Worm (Caenorhabditis elegans): Measurements from ENCODE around the gene agt-1.

agt-1 gene

ce11 chrIV:13388779-13389178 is 19.6 kb upstream of the agt-1 start (continued):
- no peak for TF ChIP-seq C06A6.2 (GFP tag; conservative IDR thresholded peaks at IDR 0.05)
- no peak for TF ChIP-seq lin-35 (GFP tag; optimal IDR thresholded peaks at IDR 0.05)
- TF ChIP-seq rec-8 (tag; optimal IDR thresholded peaks at IDR 0.05): no peak
- TF ChIP-seq cebp-1 (GFP tag; IDR thresholded peaks at IDR 0.05): no peak
- peak; percentile 56 for TF ChIP-seq cebp-1 (tag; optimal IDR thresholded peaks at IDR 0.05)
- TF ChIP-seq lin-40 (tag; optimal IDR thresholded peaks at IDR 0.05): peak; percentile 47
- TF ChIP-seq K11D2.4 (GFP tag; IDR thresholded peaks at IDR 0.05): peak; percentile 60
- no peak for TF ChIP-seq nfya-1 (tag; optimal IDR thresholded peaks at IDR 0.05; ENCODE audit: borderline replicate concordance, insufficient read depth)
- TF ChIP-seq Y79H2A.3 (GFP tag; conservative IDR thresholded peaks at IDR 0.05): no peak
- no peak for TF ChIP-seq egl-44 (GFP tag; IDR thresholded peaks at IDR 0.05)
- no peak for TF ChIP-seq atf-7 (tag; optimal IDR thresholded peaks at IDR 0.05)
- no peak for TF ChIP-seq mes-4 (tag; optimal IDR thresholded peaks at IDR 0.05)
- 0 out of 2 replicates have a peak, but pooled peaks have one; percentile 3 for TF ChIP-seq hmg-20 (GFP tag; IDR thresholded peaks at IDR 0.05)
- peak; percentile 70 for TF ChIP-seq B0336.3 (GFP tag; IDR thresholded peaks at IDR 0.05)
- TF ChIP-seq ceh-40 (GFP tag; IDR thresholded peaks at IDR 0.05): no peak
- TF ChIP-seq nfyb-1 (GFP tag; IDR thresholded peaks at IDR 0.05): 0 out of 2 replicates have a peak, but pooled peaks have one; percentile 34
- TF ChIP-seq ZK185.1 (tag; optimal IDR thresholded peaks at IDR 0.05; ENCODE audit: poor library complexity, severe bottlenecking): peak; percentile 36
- no peak for TF ChIP-seq madf-10 (tag; optimal IDR thresholded peaks at IDR 0.05)
- TF ChIP-seq lin-26 (GFP tag; IDR thresholded peaks at IDR 0.05): no peak
- TF ChIP-seq him-1 (tag; optimal IDR thresholded peaks at IDR 0.05): no peak
- peak; percentile 50 for TF ChIP-seq dpff-1 (tag; optimal IDR thresholded peaks at IDR 0.05)
- TF ChIP-seq sdz-38 (tag; optimal IDR thresholded peaks at IDR 0.05): no peak
- peak; percentile 62 for TF ChIP-seq ama-1 (optimal IDR thresholded peaks at IDR 0.05)
- TF ChIP-seq ama-1 (GFP tag; optimal IDR thresholded peaks at IDR 0.05): no peak
- TF ChIP-seq pbrm-1 (GFP tag; IDR thresholded peaks at IDR 0.05): peak; percentile 71
- no peak for TF ChIP-seq nfya-2 (GFP tag; IDR thresholded peaks at IDR 0.05)
- TF ChIP-seq B0019.2 (GFP tag; conservative IDR thresholded peaks at IDR 0.05): no peak
- no peak for TF ChIP-seq hrde-1 (tag; optimal IDR thresholded peaks at IDR 0.05; ENCODE audit: borderline replicate concordance)
- TF ChIP-seq B0035.1 (tag; optimal IDR thresholded peaks at IDR 0.05): peak; percentile 74
- no peak for TF ChIP-seq F10E7.11 (tag; optimal IDR thresholded peaks at IDR 0.05)
- 0 out of 2 replicates have a peak, but pooled peaks have one; percentile 60 for TF ChIP-seq madf-3 (GFP tag; IDR thresholded peaks at IDR 0.05)
- TF ChIP-seq zim-3 (tag; optimal IDR thresholded peaks at IDR 0.05): no peak
- no peak for TF ChIP-seq D2030.7 (GFP tag; IDR thresholded peaks at IDR 0.05)
- peak; percentile 18 for TF ChIP-seq ceh-27 (GFP tag; optimal IDR thresholded peaks at IDR 0.05)
- TF ChIP-seq gei-17 (GFP tag; optimal IDR thresholded peaks at IDR 0.05): peak; percentile 20
- TF ChIP-seq lag-1 (GFP tag; IDR thresholded peaks at IDR 0.05): no peak
- peak; percentile 30 for TF ChIP-seq snpc-3.4 (tag; optimal IDR thresholded peaks at IDR 0.05)
- no peak for TF ChIP-seq lsl-1 (GFP tag; optimal IDR thresholded peaks at IDR 0.05)
- 0 out of 2 replicates have a peak, but pooled peaks have one; percentile 57 for TF ChIP-seq Y53G8AR.9 (GFP tag; conservative IDR thresholded peaks at IDR 0.05)

ce11 chrIV:13386903-13387302 is 17.7 kb upstream of the agt-1 start, which contains the start of gene lsm-3:
Gene lsm-3, plus strand, starts transcription at chrIV:13387203.
- no peak for TF ChIP-seq B0035.1 (tag; optimal IDR thresholded peaks at IDR 0.05)
- no peak for TF ChIP-seq rcor-1 (GFP tag; IDR thresholded peaks at IDR 0.05)
- TF ChIP-seq D2030.7 (GFP tag; IDR thresholded peaks at IDR 0.05): no peak
- TF ChIP-seq egl-18 (GFP tag; IDR thresholded peaks at IDR 0.05): no peak
- no peak for TF ChIP-seq egrh-3 (GFP tag; IDR thresholded peaks at IDR 0.05)
- TF ChIP-seq nfya-1 (tag; optimal IDR thresholded peaks at IDR 0.05; ENCODE audit: borderline replicate concordance, insufficient read depth): no peak
- no peak for TF ChIP-seq bed-2 (GFP tag; IDR thresholded peaks at IDR 0.05)
- TF ChIP-seq ztf-6 (GFP tag; IDR thresholded peaks at IDR 0.05): no peak
- no peak for TF ChIP-seq nhr-90 (tag; optimal IDR thresholded peaks at IDR 0.05)
- no peak for TF ChIP-seq zfh-2 (GFP tag; conservative IDR thresholded peaks at IDR 0.05)
- no peak for TF ChIP-seq cebp-2 (GFP tag; IDR thresholded peaks at IDR 0.05)
- no peak for TF ChIP-seq mel-28 (tag; optimal IDR thresholded peaks at IDR 0.05; ENCODE audit: borderline replicate concordance)
- no peak for TF ChIP-seq lin-35 (GFP tag; optimal IDR thresholded peaks at IDR 0.05)
- TF ChIP-seq him-1 (tag; optimal IDR thresholded peaks at IDR 0.05): no peak
- no peak for TF ChIP-seq B0019.2 (GFP tag; conservative IDR thresholded peaks at IDR 0.05)
- TF ChIP-seq sea-2 (GFP tag; IDR thresholded peaks at IDR 0.05): no peak
- no peak for TF ChIP-seq C17E4.6 (GFP tag; IDR thresholded peaks at IDR 0.05)
